Worm (Caenorhabditis elegans): ENCODE data around the gene srh-60.

The srh-60 gene

ce11 chrII:3583402-3583801, at the start of gene srh-60:
Gene srh-60, plus strand, starts transcription at chrII:3583702.
- TF ChIP-seq ceh-16 (tag; optimal IDR thresholded peaks at IDR 0.05) = no peak
- TF ChIP-seq pha-4 (tag; optimal IDR thresholded peaks at IDR 0.05) = no peak
- no peak for TF ChIP-seq daf-12 (tag; optimal IDR thresholded peaks at IDR 0.05)
- no peak for TF ChIP-seq nhr-76 (tag; optimal IDR thresholded peaks at IDR 0.05)
- no peak for TF ChIP-seq lin-15B (tag; optimal IDR thresholded peaks at IDR 0.05)
- no peak for TF ChIP-seq ama-1 (optimal IDR thresholded peaks at IDR 0.05)
- no peak for TF ChIP-seq nhr-77 (tag; optimal IDR thresholded peaks at IDR 0.05)
- TF ChIP-seq nfya-1 (tag; optimal IDR thresholded peaks at IDR 0.05; ENCODE audit: insufficient read depth) = no peak
- no peak for TF ChIP-seq zag-1 (tag; optimal IDR thresholded peaks at IDR 0.05)
- TF ChIP-seq skn-1 (tag; optimal IDR thresholded peaks at IDR 0.05) = no peak
- no peak for TF ChIP-seq nhr-28 (tag; optimal IDR thresholded peaks at IDR 0.05)
- TF ChIP-seq tbx-2 (tag; optimal IDR thresholded peaks at IDR 0.05) = no peak
- TF ChIP-seq pqm-1 (tag; optimal IDR thresholded peaks at IDR 0.05) = no peak
- TF ChIP-seq egl-5 (tag; optimal IDR thresholded peaks at IDR 0.05) = no peak
- no peak for TF ChIP-seq mdl-1 (tag; optimal IDR thresholded peaks at IDR 0.05)
- TF ChIP-seq lsy-12 (tag; optimal IDR thresholded peaks at IDR 0.05) = no peak
- no peak for TF ChIP-seq R02D3.7 (tag; optimal IDR thresholded peaks at IDR 0.05)
- TF ChIP-seq mml-1 (tag; optimal IDR thresholded peaks at IDR 0.05) = no peak
- no peak for TF ChIP-seq lin-39 (tag; optimal IDR thresholded peaks at IDR 0.05)

- no peak for TF ChIP-seq sea-2 (GFP tag; optimal IDR thresholded peaks at IDR 0.05)
- TF ChIP-seq lin-15B (tag; optimal IDR thresholded peaks at IDR 0.05) = no peak
- no peak for TF ChIP-seq eor-1 (tag; optimal IDR thresholded peaks at IDR 0.05)
- TF ChIP-seq elt-3 (tag; optimal IDR thresholded peaks at IDR 0.05) = no peak
- no peak for TF ChIP-seq ztf-11 (tag; optimal IDR thresholded peaks at IDR 0.05)
- TF ChIP-seq aly-2 (tag; optimal IDR thresholded peaks at IDR 0.05) = no peak
- TF ChIP-seq ztf-4 (tag; optimal IDR thresholded peaks at IDR 0.05) = no peak
- no peak for TF ChIP-seq R02D3.7 (tag; optimal IDR thresholded peaks at IDR 0.05)
- TF ChIP-seq nhr-23 (tag; optimal IDR thresholded peaks at IDR 0.05) = no peak
- TF ChIP-seq skn-1 (tag; optimal IDR thresholded peaks at IDR 0.05) = no peak
- no peak for TF ChIP-seq tbx-2 (tag; optimal IDR thresholded peaks at IDR 0.05)
Observed at ce11 chrII:3540151-3540550, 43.4 kb upstream of the srh-60 start.

- TF ChIP-seq tbx-2 (tag; optimal IDR thresholded peaks at IDR 0.05) = no peak
- no peak for TF ChIP-seq zag-1 (tag; optimal IDR thresholded peaks at IDR 0.05)
- TF ChIP-seq nhr-25 (tag; optimal IDR thresholded peaks at IDR 0.05) = no peak
- no peak for TF ChIP-seq ceh-28 (tag; optimal IDR thresholded peaks at IDR 0.05)
- no peak for TF ChIP-seq daf-12 (tag; optimal IDR thresholded peaks at IDR 0.05)
- TF ChIP-seq nhr-43 (tag; optimal IDR thresholded peaks at IDR 0.05; ENCODE audit: poor library complexity, severe bottlenecking) = no peak
- no peak for TF ChIP-seq R02D3.7 (tag; optimal IDR thresholded peaks at IDR 0.05)
- no peak for TF ChIP-seq pqm-1 (tag; optimal IDR thresholded peaks at IDR 0.05)
Observed at ce11 chrII:3546381-3546931, 37.0 kb upstream of the srh-60 start, which contains the start of gene apd-3. Gene apd-3, minus strand, starts transcription at chrII:3546431.

ce11 chrII:3547282-3547681, 36.2 kb upstream of the srh-60 start:
- no peak for TF ChIP-seq elt-2 (tag; optimal IDR thresholded peaks at IDR 0.05)
- no peak for TF ChIP-seq nhr-25 (tag; optimal IDR thresholded peaks at IDR 0.05)
- TF ChIP-seq nhr-23 (tag; optimal IDR thresholded peaks at IDR 0.05) = peak; percentile 29
- TF ChIP-seq elt-1 (tag; optimal IDR thresholded peaks at IDR 0.05) = peak; percentile 23
- no peak for TF ChIP-seq ceh-28 (tag; optimal IDR thresholded peaks at IDR 0.05)
- no peak for TF ChIP-seq nhr-77 (tag; optimal IDR thresholded peaks at IDR 0.05)
- TF ChIP-seq zag-1 (tag; optimal IDR thresholded peaks at IDR 0.05) = no peak
- no peak for TF ChIP-seq elt-3 (tag; optimal IDR thresholded peaks at IDR 0.05)
- TF ChIP-seq fkh-10 (GFP tag; optimal IDR thresholded peaks at IDR 0.05) = no peak
- TF ChIP-seq fkh-2 (tag; optimal IDR thresholded peaks at IDR 0.05) = no peak
- TF ChIP-seq nhr-11 (tag; optimal IDR thresholded peaks at IDR 0.05) = no peak
- TF ChIP-seq skn-1 (tag; optimal IDR thresholded peaks at IDR 0.05) = peak; percentile 6
- TF ChIP-seq lin-39 (tag; optimal IDR thresholded peaks at IDR 0.05) = peak; percentile 71
- no peak for TF ChIP-seq sea-2 (GFP tag; optimal IDR thresholded peaks at IDR 0.05)
- no peak for TF ChIP-seq nhr-237 (tag; optimal IDR thresholded peaks at IDR 0.05)
- TF ChIP-seq R02D3.7 (tag; optimal IDR thresholded peaks at IDR 0.05) = no peak
- TF ChIP-seq nhr-76 (tag; optimal IDR thresholded peaks at IDR 0.05) = no peak
- TF ChIP-seq ceh-82 (tag; optimal IDR thresholded peaks at IDR 0.05) = no peak
- TF ChIP-seq tbx-2 (tag; optimal IDR thresholded peaks at IDR 0.05) = no peak
- no peak for TF ChIP-seq ztf-4 (tag; optimal IDR thresholded peaks at IDR 0.05)
- TF ChIP-seq lin-15B (tag; optimal IDR thresholded peaks at IDR 0.05) = peak; percentile 81
- TF ChIP-seq nfya-1 (tag; optimal IDR thresholded peaks at IDR 0.05; ENCODE audit: insufficient read depth) = peak; percentile 70
- TF ChIP-seq nhr-43 (tag; optimal IDR thresholded peaks at IDR 0.05; ENCODE audit: poor library complexity, severe bottlenecking) = no peak
- no peak for TF ChIP-seq eor-1 (tag; optimal IDR thresholded peaks at IDR 0.05)
- peak; percentile 81 for TF ChIP-seq hmg-11 (tag; optimal IDR thresholded peaks at IDR 0.05)
